Worm (Caenorhabditis elegans) whole organism, late embryonic: ENCODE data around the gene Y54F10BM.12.

Experiments
- C08G9.2 ChIP-seq: sonication (generic microtip); optimal IDR thresholded peaks from 2 replicates; lab custom pipeline; 2016; ENCODE audit warnings: mild to moderate bottlenecking, missing genetic modification characterization, moderate library complexity, missing compliant biosample characterization
- C38D4.7 ChIP-seq: fragments of 200-800 bp; sonication (Bioruptor generic); optimal IDR thresholded peaks from 2 replicates; lab custom pipeline; 2018; ENCODE audit warnings: mild to moderate bottlenecking, missing genetic modification characterization, moderate library complexity, missing compliant biosample characterization
- K02D7.2 ChIP-seq: sonication (generic microtip); optimal IDR thresholded peaks from 2 replicates; lab custom pipeline; 2017; ENCODE audit warnings: mild to moderate bottlenecking, missing genetic modification characterization, missing compliant biosample characterization
- K09A11.1 ChIP-seq: sonication (generic microtip); optimal IDR thresholded peaks from 2 replicates; lab custom pipeline; 2017; ENCODE audit warnings: antibody characterized with exemption, mild to moderate bottlenecking, missing genetic modification characterization, missing compliant biosample characterization; ENCODE audit not compliant: insufficient read depth
- ahr-1 ChIP-seq: sonication (generic microtip); optimal IDR thresholded peaks from 2 replicates; lab custom pipeline; 2016; ENCODE audit warnings: missing genetic modification characterization, missing compliant biosample characterization
- ama-1 ChIP-seq: fragments of 150-350 bp; optimal IDR thresholded peaks from 2 replicates; lab custom pipeline; 2014
- ceh-14 ChIP-seq: sonication (generic microtip); optimal IDR thresholded peaks from 2 replicates; lab custom pipeline; 2016; ENCODE audit warnings: missing genotype, missing genetic modification characterization, missing compliant biosample characterization
- ceh-18 ChIP-seq: sonication (generic microtip); optimal IDR thresholded peaks from 2 replicates; lab custom pipeline; 2016; ENCODE audit warnings: missing genetic modification characterization, missing compliant biosample characterization
- ceh-2 ChIP-seq: sonication (generic microtip); optimal IDR thresholded peaks from 2 replicates; lab custom pipeline; 2016; ENCODE audit warnings: missing genotype, missing genetic modification characterization, missing compliant biosample characterization
- ceh-30 ChIP-seq: fragments of 150-350 bp; optimal IDR thresholded peaks from 2 replicates; lab custom pipeline; 2014; ENCODE audit warnings: missing biosample characterization, missing genetic modification characterization
- ceh-31 ChIP-seq: sonication (generic microtip); optimal IDR thresholded peaks from 2 replicates; lab custom pipeline; 2016; ENCODE audit warnings: missing genetic modification characterization, missing compliant biosample characterization
- ceh-34 ChIP-seq: sonication (generic microtip); optimal IDR thresholded peaks from 2 replicates; lab custom pipeline; 2016; ENCODE audit warnings: mild to moderate bottlenecking, missing genetic modification characterization, missing compliant biosample characterization
- ceh-45 ChIP-seq: fragments of 200-800 bp; sonication (Bioruptor generic); IDR thresholded peaks from 2 replicates; pipeline ENCODE4 v1.3.6; 2022; ENCODE audit warnings: missing genetic modification reagents, missing genetic modification characterization, missing compliant biosample characterization
- dve-1 ChIP-seq: sonication (generic microtip); optimal IDR thresholded peaks from 2 replicates; lab custom pipeline; 2017; ENCODE audit warnings: antibody characterized with exemption, mild to moderate bottlenecking, missing genetic modification characterization, missing compliant biosample characterization
- elt-2 ChIP-seq: sonication (generic microtip); optimal IDR thresholded peaks from 2 replicates; lab custom pipeline; 2016; ENCODE audit warnings: missing genetic modification reagents, missing genetic modification characterization, missing compliant biosample characterization
- elt-4 ChIP-seq: sonication (generic microtip); optimal IDR thresholded peaks from 2 replicates; lab custom pipeline; 2016; ENCODE audit warnings: missing genetic modification characterization, missing compliant biosample characterization
- gmeb-2 ChIP-seq: sonication (generic microtip); optimal IDR thresholded peaks from 2 replicates; lab custom pipeline; 2016; ENCODE audit warnings: missing genetic modification characterization, inconsistent platforms, missing compliant biosample characterization
- hlh-30 ChIP-seq: sonication (generic microtip); optimal IDR thresholded peaks from 2 replicates; lab custom pipeline; 2017; ENCODE audit warnings: antibody characterized with exemption, missing genetic modification characterization, missing compliant biosample characterization; ENCODE audit not compliant: insufficient read depth
- hlh-6 ChIP-seq: sonication (generic microtip); optimal IDR thresholded peaks from 2 replicates; lab custom pipeline; 2016; ENCODE audit warnings: missing genotype, missing genetic modification characterization, missing compliant biosample characterization
- hlh-8 ChIP-seq: sonication (generic microtip); optimal IDR thresholded peaks from 2 replicates; lab custom pipeline; 2016; ENCODE audit warnings: missing genotype, missing genetic modification characterization, missing compliant biosample characterization
- lim-6 ChIP-seq: sonication (generic microtip); optimal IDR thresholded peaks from 2 replicates; lab custom pipeline; 2016; ENCODE audit warnings: missing genetic modification characterization, missing compliant biosample characterization
- lin-11 ChIP-seq: fragments of 200-800 bp; sonication (Bioruptor generic); optimal IDR thresholded peaks from 2 replicates; lab custom pipeline; 2018; ENCODE audit warnings: mild to moderate bottlenecking, missing genetic modification characterization, missing compliant biosample characterization
- nfya-1 ChIP-seq: sonication (generic microtip); optimal IDR thresholded peaks from 2 replicates; lab custom pipeline; 2017; ENCODE audit warnings: missing genetic modification characterization, mild to moderate bottlenecking, missing compliant biosample characterization, antibody characterized with exemption, moderate library complexity
- odd-2 ChIP-seq: sonication (generic microtip); optimal IDR thresholded peaks from 2 replicates; lab custom pipeline; 2017; ENCODE audit warnings: antibody characterized with exemption, mild to moderate bottlenecking, missing genetic modification characterization, missing compliant biosample characterization
- pag-3 ChIP-seq: sonication (generic microtip); optimal IDR thresholded peaks from 2 replicates; lab custom pipeline; 2016; ENCODE audit warnings: missing compliant biosample characterization, missing genetic modification characterization, borderline replicate concordance
- pax-1 ChIP-seq: fragments of 150-350 bp; optimal IDR thresholded peaks from 2 replicates; lab custom pipeline; 2014; ENCODE audit warnings: missing biosample characterization, missing genetic modification characterization
- pha-2 ChIP-seq: sonication (generic microtip); optimal IDR thresholded peaks from 2 replicates; lab custom pipeline; 2017; ENCODE audit warnings: mild to moderate bottlenecking, missing genetic modification characterization, missing compliant biosample characterization
- pha-4 ChIP-seq: fragments of 150-350 bp; optimal IDR thresholded peaks from 2 replicates; lab custom pipeline; 2018; ENCODE audit warnings: missing biosample characterization, missing genetic modification reagents, missing genetic modification characterization
- pros-1 ChIP-seq: fragments of 150-350 bp; optimal IDR thresholded peaks from 2 replicates; lab custom pipeline; 2014; ENCODE audit warnings: missing biosample characterization, missing genetic modification reagents, missing genetic modification characterization
- ref-2 ChIP-seq: sonication (generic microtip); optimal IDR thresholded peaks from 2 replicates; lab custom pipeline; 2016; ENCODE audit warnings: missing genetic modification characterization, missing compliant biosample characterization
- sdc-2 ChIP-seq: sonication (generic microtip); optimal IDR thresholded peaks from 2 replicates; lab custom pipeline; 2016; ENCODE audit warnings: missing genotype, missing genetic modification characterization, missing compliant biosample characterization
- sox-2 ChIP-seq: fragments of 200-800 bp; sonication (Bioruptor generic); IDR thresholded peaks from 2 replicates; pipeline ENCODE4 v1.3.6; 2022; ENCODE audit warnings: missing genetic modification reagents, missing genetic modification characterization, missing compliant biosample characterization
- syd-9 ChIP-seq: sonication (generic microtip); optimal IDR thresholded peaks from 2 replicates; lab custom pipeline; 2016; ENCODE audit warnings: mild to moderate bottlenecking, missing genetic modification characterization, moderate library complexity, missing compliant biosample characterization
- tbx-2 ChIP-seq: sonication (generic microtip); optimal IDR thresholded peaks from 2 replicates; lab custom pipeline; 2016; ENCODE audit warnings: missing genetic modification characterization, missing compliant biosample characterization
- unc-42 ChIP-seq: sonication (generic microtip); optimal IDR thresholded peaks from 2 replicates; lab custom pipeline; 2016; ENCODE audit warnings: missing genotype, missing genetic modification characterization, missing compliant biosample characterization
- unc-55 ChIP-seq: sonication (generic microtip); optimal IDR thresholded peaks from 2 replicates; lab custom pipeline; 2017; ENCODE audit warnings: missing biosample characterization, missing genetic modification reagents, missing genetic modification characterization

The Y54F10BM.12 gene

DNA sequence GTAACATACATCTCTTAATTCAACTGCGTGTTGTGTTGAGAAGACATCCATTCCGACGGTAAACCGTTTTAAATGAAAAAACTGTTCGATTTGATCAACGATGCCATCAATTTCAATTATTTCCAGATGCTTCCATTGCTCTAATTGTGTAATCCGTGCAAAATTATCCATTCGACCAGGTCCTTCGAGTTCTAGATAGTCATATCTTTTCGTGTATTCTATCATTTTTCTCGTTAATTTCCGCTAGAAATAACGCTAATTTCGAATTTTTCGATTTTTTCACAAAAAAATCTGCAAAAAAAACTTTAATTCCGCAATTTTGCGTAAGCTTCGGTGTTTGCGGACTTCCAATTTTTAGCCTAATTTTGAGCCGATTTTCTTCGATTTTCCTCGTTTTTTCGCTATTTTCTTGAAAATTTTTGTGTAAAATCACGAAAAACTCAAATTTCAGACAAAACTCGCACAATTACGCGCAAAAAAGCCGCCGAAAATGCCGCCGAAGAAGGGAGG lies 15.4 kb downstream of the Y54F10BM.12 start, which contains the start of the genes fbxa-66 and iffb-1:
TSS of gene fbxa-66 (minus strand) at position 51 of the 510 bp plus-strand sequence.
TSS of gene iffb-1 (plus strand) at position 452 of the 510 bp plus-strand sequence.
- TF ChIP-seq dve-1 (tag; lab: Kevin White, UChicago): no peak
- TF ChIP-seq lim-6 (tag; lab: Kevin White, UChicago): no peak
- TF ChIP-seq ama-1 (lab: Kevin White, UChicago): no peak

DNA sequence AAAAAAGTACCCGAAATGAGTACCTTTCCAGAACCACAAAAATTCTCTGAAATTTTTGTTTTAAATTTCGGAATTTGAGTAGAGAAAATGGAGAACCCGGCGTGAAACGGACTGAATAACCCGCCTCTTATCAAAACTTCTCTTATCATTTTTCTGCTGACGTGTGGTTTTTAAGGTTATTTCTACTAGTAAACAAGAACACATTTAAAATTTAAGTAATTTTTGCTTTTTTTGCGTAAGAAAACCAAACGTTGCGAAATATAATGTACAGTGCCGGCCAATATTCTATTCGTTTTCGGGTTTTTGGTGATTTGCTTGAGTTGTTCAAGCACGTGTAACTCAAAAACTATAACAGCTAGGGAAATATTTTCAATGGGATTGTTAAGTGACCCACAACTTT lies 18.5 kb downstream of the Y54F10BM.12 start:
- TF ChIP-seq elt-4 (tag; lab: Kevin White, UChicago) (no peak), elt-2 (peak; percentile 16)

DNA sequence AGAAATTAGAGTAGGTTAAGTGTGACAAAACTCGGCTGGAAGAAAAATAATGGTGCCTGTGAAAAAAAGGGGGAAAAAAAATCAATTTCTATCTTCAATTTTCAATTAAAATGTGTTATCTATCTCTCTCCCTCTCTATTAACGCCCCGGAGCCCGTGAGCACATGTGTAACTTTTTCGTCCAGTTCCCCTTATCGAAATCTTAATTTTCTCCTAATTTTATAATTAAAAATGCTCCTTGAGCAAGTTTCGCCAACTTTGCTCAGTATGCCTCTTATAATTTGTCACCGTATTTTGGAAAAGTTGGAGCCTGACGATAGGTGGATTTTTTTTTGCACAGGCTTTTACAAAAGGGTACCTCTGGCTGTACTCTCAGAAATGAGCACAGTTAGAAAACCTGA lies 21.5 kb downstream of the Y54F10BM.12 start, which contains the start of the genes fbxa-1 and Y54F10BM.20:
TSS of gene fbxa-1 (minus strand) at position 101 of the 400 bp plus-strand sequence.
TSS of gene Y54F10BM.20 (plus strand) at position 231 of the 400 bp plus-strand sequence.
- TF ChIP-seq ceh-30 (tag; lab: Kevin White, UChicago) (no peak), pha-4 (tag; lab: Kevin White, UChicago) (no peak), ceh-2 (tag; lab: Kevin White, UChicago) (no peak), lim-6 (tag; lab: Kevin White, UChicago) (no peak), ama-1 (lab: Kevin White, UChicago) (no peak), K02D7.2 (tag; lab: Kevin White, UChicago) (no peak), elt-4 (tag; lab: Kevin White, UChicago) (no peak), K09A11.1 (no peak), gmeb-2 (tag; lab: Kevin White, UChicago) (no peak), ceh-18 (tag; lab: Kevin White, UChicago) (no peak), unc-55 (GFP tag; lab: Kevin White, UChicago) (no peak)

DNA sequence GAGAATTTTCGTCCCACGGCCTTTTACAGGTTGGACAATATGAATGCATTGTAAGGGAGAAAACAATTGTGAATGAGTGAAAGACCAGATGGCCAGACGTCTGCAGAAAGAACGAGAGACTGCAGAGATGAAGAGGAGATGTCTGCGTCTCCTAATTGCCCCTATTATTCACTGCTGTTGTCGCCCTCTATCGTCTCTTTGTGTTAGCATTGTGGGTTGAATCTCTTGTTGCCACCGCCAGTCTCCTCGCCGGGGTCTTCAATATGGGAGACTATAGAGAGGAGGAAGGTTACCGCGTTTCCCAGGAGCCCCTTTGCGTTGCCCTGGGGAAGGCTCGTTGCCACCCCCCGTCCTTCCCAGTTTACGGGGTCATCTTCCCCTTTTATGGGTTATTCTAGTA lies 24.6 kb downstream of the Y54F10BM.12 start, which contains the start of gene Y54F10BM.9:
TSS of gene Y54F10BM.9 (minus strand) at position 61 of the 400 bp plus-strand sequence.
- TF ChIP-seq ceh-31 (tag; lab: Kevin White, UChicago) (peak; percentile 76), ceh-34 (tag; lab: Kevin White, UChicago) (peak; percentile 19), ref-2 (peak; percentile 69), sox-2 (GFP tag; lab: Robert Waterston, UW) (peak; percentile 76), unc-55 (GFP tag; lab: Kevin White, UChicago) (peak; percentile 68), pha-2 (tag; lab: Kevin White, UChicago) (no peak), pros-1 (peak; percentile 34), ceh-14 (no peak), hlh-6 (tag; lab: Kevin White, UChicago) (no peak), lin-11 (no peak), hlh-30 (tag; lab: Kevin White, UChicago) (no peak), hlh-8 (tag; lab: Kevin White, UChicago) (peak; percentile 34), ahr-1 (tag; lab: Kevin White, UChicago) (no peak), pax-1 (tag; lab: Kevin White, UChicago) (no peak), C08G9.2 (no peak), tbx-2 (peak; percentile 49), pag-3 (tag; lab: Kevin White, UChicago) (no peak), odd-2 (tag; lab: Kevin White, UChicago) (no peak), ceh-45 (GFP tag; lab: Robert Waterston, UW) (no peak), nfya-1 (tag; lab: Kevin White, UChicago) (peak; percentile 46), unc-42 (peak; percentile 10), C38D4.7 (GFP tag; lab: Kevin White, UChicago) (no peak), syd-9 (tag; lab: Kevin White, UChicago) (no peak), lim-6 (tag; lab: Kevin White, UChicago) (no peak), sdc-2 (tag; lab: Kevin White, UChicago) (no peak), ceh-30 (tag; lab: Kevin White, UChicago) (no peak), dve-1 (tag; lab: Kevin White, UChicago) (no peak), ceh-2 (tag; lab: Kevin White, UChicago) (peak; percentile 3)
